Fruit fly (Drosophila melanogaster): Measurements from ENCODE around the gene Tom.

The Tom gene

dm6 chr3L:14977536-14978495, 8.7 kb downstream of the Tom start:
- TF ChIP-seq insv (optimal IDR thresholded peaks at IDR 0.05) (no peak), Sin3A (optimal IDR thresholded peaks at IDR 0.05) (no peak), Myc (optimal IDR thresholded peaks at IDR 0.05) (no peak), ttk (optimal IDR thresholded peaks at IDR 0.05) (no peak), psq (optimal IDR thresholded peaks at IDR 0.05) (no peak), h (optimal IDR thresholded peaks at IDR 0.05) (no peak)

dm6 chr3L:14978496-14978894, 9.4 kb downstream of the Tom start:
- TF ChIP-seq ttk (optimal IDR thresholded peaks at IDR 0.05): no peak
- TF ChIP-seq psq (optimal IDR thresholded peaks at IDR 0.05): no peak
- TF ChIP-seq h (optimal IDR thresholded peaks at IDR 0.05): no peak
- no peak for TF ChIP-seq insv (optimal IDR thresholded peaks at IDR 0.05)
- TF ChIP-seq Sin3A (optimal IDR thresholded peaks at IDR 0.05): no peak
- no peak for TF ChIP-seq Myc (optimal IDR thresholded peaks at IDR 0.05)

- TF ChIP-seq Myc (optimal IDR thresholded peaks at IDR 0.05) (no peak), h (optimal IDR thresholded peaks at IDR 0.05) (no peak), insv (optimal IDR thresholded peaks at IDR 0.05) (no peak), psq (optimal IDR thresholded peaks at IDR 0.05) (no peak), ttk (optimal IDR thresholded peaks at IDR 0.05) (no peak), Sin3A (optimal IDR thresholded peaks at IDR 0.05) (no peak)
Observed at dm6 chr3L:14979332-14979731, 10.2 kb downstream of the Tom start, which contains the start of gene CG3349. Gene CG3349, plus strand, starts transcription at chr3L:14979620.

dm6 chr3L:14980038-14980437, 10.9 kb downstream of the Tom start:
- TF ChIP-seq Myc (optimal IDR thresholded peaks at IDR 0.05) (no peak), ttk (optimal IDR thresholded peaks at IDR 0.05) (no peak), psq (optimal IDR thresholded peaks at IDR 0.05) (no peak), insv (optimal IDR thresholded peaks at IDR 0.05) (no peak), Sin3A (optimal IDR thresholded peaks at IDR 0.05) (no peak), h (optimal IDR thresholded peaks at IDR 0.05) (no peak)

dm6 chr3L:14982675-14983084, 13.5 kb downstream of the Tom start, which contains the start of gene CG5114:
Gene CG5114, plus strand, starts transcription at chr3L:14982835.
- TF ChIP-seq Myc (optimal IDR thresholded peaks at IDR 0.05) (no peak), h (optimal IDR thresholded peaks at IDR 0.05) (no peak), psq (optimal IDR thresholded peaks at IDR 0.05) (no peak), ttk (optimal IDR thresholded peaks at IDR 0.05) (no peak), insv (optimal IDR thresholded peaks at IDR 0.05) (no peak), Sin3A (optimal IDR thresholded peaks at IDR 0.05) (no peak)

- TF ChIP-seq Sin3A (optimal IDR thresholded peaks at IDR 0.05) (no peak), h (optimal IDR thresholded peaks at IDR 0.05) (no peak), Myc (optimal IDR thresholded peaks at IDR 0.05) (no peak), psq (optimal IDR thresholded peaks at IDR 0.05) (no peak), ttk (optimal IDR thresholded peaks at IDR 0.05) (no peak), insv (optimal IDR thresholded peaks at IDR 0.05) (no peak)
Observed at dm6 chr3L:14984521-14985150, 15.5 kb downstream of the Tom start, which contains the start of gene mnd. Gene mnd, plus strand, starts transcription at chr3L:14985100.

- TF ChIP-seq psq (optimal IDR thresholded peaks at IDR 0.05): no peak
- TF ChIP-seq ttk (optimal IDR thresholded peaks at IDR 0.05): no peak
- TF ChIP-seq insv (optimal IDR thresholded peaks at IDR 0.05): no peak
- no peak for TF ChIP-seq h (optimal IDR thresholded peaks at IDR 0.05)
- no peak for TF ChIP-seq Myc (optimal IDR thresholded peaks at IDR 0.05)
- no peak for TF ChIP-seq Sin3A (optimal IDR thresholded peaks at IDR 0.05)
Observed at dm6 chr3L:14986340-14986916, 17.3 kb downstream of the Tom start.

- no peak for TF ChIP-seq Myc (optimal IDR thresholded peaks at IDR 0.05)
- TF ChIP-seq ttk (optimal IDR thresholded peaks at IDR 0.05): no peak
- no peak for TF ChIP-seq psq (optimal IDR thresholded peaks at IDR 0.05)
- TF ChIP-seq h (optimal IDR thresholded peaks at IDR 0.05): no peak
- no peak for TF ChIP-seq insv (optimal IDR thresholded peaks at IDR 0.05)
- TF ChIP-seq Sin3A (optimal IDR thresholded peaks at IDR 0.05): no peak
Observed at dm6 chr3L:14986984-14987896, 18.1 kb downstream of the Tom start.

dm6 chr3L:14988231-14988630, 19.1 kb downstream of the Tom start:
- no peak for TF ChIP-seq psq (optimal IDR thresholded peaks at IDR 0.05)
- TF ChIP-seq h (optimal IDR thresholded peaks at IDR 0.05): no peak
- TF ChIP-seq Sin3A (optimal IDR thresholded peaks at IDR 0.05): no peak
- no peak for TF ChIP-seq Myc (optimal IDR thresholded peaks at IDR 0.05)
- no peak for TF ChIP-seq insv (optimal IDR thresholded peaks at IDR 0.05)
- TF ChIP-seq ttk (optimal IDR thresholded peaks at IDR 0.05): no peak

dm6 chr3L:14989879-14990278, 20.7 kb downstream of the Tom start:
- TF ChIP-seq Myc (optimal IDR thresholded peaks at IDR 0.05): no peak
- TF ChIP-seq Sin3A (optimal IDR thresholded peaks at IDR 0.05): no peak
- no peak for TF ChIP-seq insv (optimal IDR thresholded peaks at IDR 0.05)
- TF ChIP-seq psq (optimal IDR thresholded peaks at IDR 0.05): no peak
- TF ChIP-seq ttk (optimal IDR thresholded peaks at IDR 0.05): no peak
- no peak for TF ChIP-seq h (optimal IDR thresholded peaks at IDR 0.05)

dm6 chr3L:14992025-14992424, 22.9 kb downstream of the Tom start, which contains the start of gene Zip71B:
Gene Zip71B, plus strand, starts transcription at chr3L:14992289.
- TF ChIP-seq ttk (optimal IDR thresholded peaks at IDR 0.05) (no peak), Myc (optimal IDR thresholded peaks at IDR 0.05) (no peak), Sin3A (optimal IDR thresholded peaks at IDR 0.05) (no peak), psq (optimal IDR thresholded peaks at IDR 0.05) (no peak), insv (optimal IDR thresholded peaks at IDR 0.05) (no peak), h (optimal IDR thresholded peaks at IDR 0.05) (no peak)
